Worm (Caenorhabditis elegans) whole organism, L1 larva: ENCODE results near the gene C53A5.11.

Experiments
- ama-1 ChIP-seq: fragments of 150-350 bp; optimal IDR thresholded peaks from 2 replicates; lab custom pipeline; 2014
- lir-3 ChIP-seq: sonication (generic microtip); optimal IDR thresholded peaks from 2 replicates; lab custom pipeline; 2016; ENCODE audit warnings: mild to moderate bottlenecking, missing genetic modification characterization, moderate library complexity, missing compliant biosample characterization; ENCODE audit not compliant: poor library complexity
- pag-3 ChIP-seq: sonication (generic microtip); optimal IDR thresholded peaks from 2 replicates; lab custom pipeline; 2017; ENCODE audit warnings: missing genetic modification characterization, mild to moderate bottlenecking, missing compliant biosample characterization, antibody characterized with exemption, borderline replicate concordance; ENCODE audit not compliant: insufficient read depth
- rnt-1 ChIP-seq: sonication (generic microtip); optimal IDR thresholded peaks from 2 replicates; lab custom pipeline; 2016; ENCODE audit warnings: mild to moderate bottlenecking, missing genetic modification characterization, moderate library complexity, missing compliant biosample characterization
- sptf-1 ChIP-seq: fragments of 150-350 bp; optimal IDR thresholded peaks from 2 replicates; lab custom pipeline; 2014; ENCODE audit warnings: missing biosample characterization, missing genetic modification characterization

ce11 chrV:14585351-14585750 lies 22.7 kb downstream of the C53A5.11 start, which contains the start of gene Y40H4A.2:
- TF ChIP-seq pag-3 (no peak), sptf-1 (tag; lab: Kevin White, UChicago) (no peak), lir-3 (tag; lab: Kevin White, UChicago) (no peak), rnt-1 (no peak), ama-1 (lab: Kevin White, UChicago) (no peak)
